Fruit fly (Drosophila melanogaster) whole organism, embryonic: Measurements from ENCODE around the gene CG3071.

Experiments
- CG10209 ChIP-seq: fragments of 200-800 bp; sonication (Bioruptor generic); optimal IDR thresholded peaks from 3 replicates; lab custom pipeline; 2017; ENCODE audit warnings: missing biosample characterization, mild to moderate bottlenecking, missing genetic modification characterization, missing genetic modification reagents
- CG10462 ChIP-seq: fragments of 200-800 bp; sonication (Bioruptor generic); optimal IDR thresholded peaks from 2 replicates; lab custom pipeline; 2016; ENCODE audit warnings: missing biosample characterization, missing genetic modification characterization
- CG10565 ChIP-seq: fragments of 200-800 bp; sonication (Bioruptor generic); optimal IDR thresholded peaks from 3 replicates; lab custom pipeline; 2016; ENCODE audit warnings: missing biosample characterization, mild to moderate bottlenecking, missing genetic modification characterization
- CG11504 ChIP-seq: fragments of 200-800 bp; sonication (Bioruptor generic); optimal IDR thresholded peaks from 3 replicates; lab custom pipeline; 2019; ENCODE audit warnings: missing biosample characterization, mild to moderate bottlenecking, missing genetic modification characterization, moderate library complexity
- CG11696 ChIP-seq: fragments of 200-800 bp; sonication (Bioruptor generic); IDR thresholded peaks from 2 replicates; pipeline ENCODE4 v1.3.6; 2022; ENCODE audit warnings: missing biosample characterization, missing genetic modification characterization
- CG12071 ChIP-seq: fragments of 200-800 bp; sonication (Bioruptor generic); optimal IDR thresholded peaks from 3 replicates; lab custom pipeline; 2018; ENCODE audit warnings: missing biosample characterization, mild to moderate bottlenecking, missing genetic modification characterization
- CG12236 ChIP-seq: fragments of 200-800 bp; sonication (Bioruptor generic); optimal IDR thresholded peaks from 2 replicates; lab custom pipeline; 2016; ENCODE audit warnings: missing biosample characterization, missing genetic modification characterization
- CG17829 ChIP-seq: fragments of 200-800 bp; optimal IDR thresholded peaks from 2 replicates; lab custom pipeline; 2019; ENCODE audit warnings: missing biosample characterization, mild to moderate bottlenecking, missing genetic modification characterization, moderate library complexity
- CG31365 ChIP-seq: fragments of 200-800 bp; sonication (Bioruptor generic); optimal IDR thresholded peaks from 2 replicates; lab custom pipeline; 2018; ENCODE audit warnings: missing biosample characterization, mild to moderate bottlenecking, missing genetic modification characterization
- CG32767 ChIP-seq: fragments of 200-800 bp; sonication (Bioruptor generic); IDR thresholded peaks from 2 replicates; pipeline ENCODE4 v1.3.6; 2022; ENCODE audit warnings: missing biosample characterization, missing genetic modification characterization
- CG32772 ChIP-seq: fragments of 200-800 bp; sonication (Bioruptor generic); IDR thresholded peaks from 2 replicates; pipeline ENCODE4 v1.3.6; 2022; ENCODE audit warnings: missing biosample characterization, missing genetic modification characterization
- CG3838 ChIP-seq: fragments of 200-800 bp; sonication (Bioruptor generic); optimal IDR thresholded peaks from 3 replicates; lab custom pipeline; 2016; ENCODE audit warnings: missing biosample characterization, missing genetic modification characterization
- CG3995 ChIP-seq: fragments of 200-800 bp; sonication (Bioruptor generic); optimal IDR thresholded peaks from 3 replicates; lab custom pipeline; 2016; ENCODE audit warnings: missing biosample characterization, missing genetic modification characterization
- CG4404 ChIP-seq: fragments of 200-800 bp; sonication (Bioruptor generic); IDR thresholded peaks from 2 replicates; pipeline ENCODE4 v1.3.6; 2022; ENCODE audit warnings: missing biosample characterization, missing genetic modification characterization
- CG4820 ChIP-seq: fragments of 200-800 bp; sonication (Bioruptor generic); optimal IDR thresholded peaks from 3 replicates; lab custom pipeline; 2016; ENCODE audit warnings: missing biosample characterization, missing genetic modification characterization
- CG7786 ChIP-seq: fragments of 200-800 bp; sonication (Bioruptor generic); optimal IDR thresholded peaks from 2 replicates; lab custom pipeline; 2016; ENCODE audit warnings: missing biosample characterization, missing genetic modification characterization
- CG7987 ChIP-seq: fragments of 200-800 bp; sonication (Bioruptor generic); optimal IDR thresholded peaks from 2 replicates; lab custom pipeline; 2018; ENCODE audit warnings: missing biosample characterization, mild to moderate bottlenecking, missing genetic modification characterization, moderate library complexity
- CHES-1-like ChIP-seq: fragments of 200-800 bp; sonication (Bioruptor generic); optimal IDR thresholded peaks from 2 replicates; lab custom pipeline; 2016; ENCODE audit warnings: missing biosample characterization, missing genetic modification characterization
- Dip2 ChIP-seq: fragments of 200-800 bp; sonication (Bioruptor generic); IDR thresholded peaks from 2 replicates; pipeline ENCODE4 v1.3.6; 2022; ENCODE audit warnings: missing biosample characterization, missing genetic modification characterization
- Fer3 ChIP-seq: fragments of 200-800 bp; sonication (Bioruptor generic); optimal IDR thresholded peaks from 2 replicates; lab custom pipeline; 2018; ENCODE audit warnings: missing biosample characterization, mild to moderate bottlenecking, missing genetic modification characterization, moderate library complexity
- HLHmδ ChIP-seq: fragments of 200-800 bp; sonication (Bioruptor generic); optimal IDR thresholded peaks from 2 replicates; lab custom pipeline; 2018; ENCODE audit warnings: missing biosample characterization, mild to moderate bottlenecking, missing genetic modification characterization, moderate library complexity
- Myb ChIP-seq: fragments of 200-800 bp; sonication (Bioruptor generic); optimal IDR thresholded peaks from 2 replicates; lab custom pipeline; 2016; ENCODE audit warnings: missing biosample characterization, missing genetic modification characterization
- Nf-YC ChIP-seq: fragments of 200-800 bp; optimal IDR thresholded peaks from 3 replicates; lab custom pipeline; 2019; ENCODE audit warnings: missing biosample characterization, mild to moderate bottlenecking, missing genetic modification characterization, moderate library complexity
- Rx ChIP-seq: fragments of 200-800 bp; sonication (Bioruptor generic); IDR thresholded peaks from 2 replicates; pipeline ENCODE4 v1.3.6; 2022; ENCODE audit warnings: missing biosample characterization, missing genetic modification characterization
- Spps ChIP-seq: fragments of 200-800 bp; sonication (Bioruptor generic); optimal IDR thresholded peaks from 2 replicates; lab custom pipeline; 2018; ENCODE audit warnings: missing biosample characterization, mild to moderate bottlenecking, missing genetic modification characterization
- Vsx1 ChIP-seq: fragments of 200-800 bp; sonication (Bioruptor generic); optimal IDR thresholded peaks from 2 replicates; lab custom pipeline; 2017; ENCODE audit warnings: missing biosample characterization, mild to moderate bottlenecking, missing genetic modification characterization, missing genetic modification reagents
- bab2 ChIP-seq: fragments of 200-800 bp; sonication (Bioruptor generic); optimal IDR thresholded peaks from 2 replicates; lab custom pipeline; 2016; ENCODE audit warnings: missing biosample characterization, missing genetic modification characterization
- bcd ChIP-seq: fragments of 200-800 bp; sonication (Bioruptor generic); optimal IDR thresholded peaks from 2 replicates; lab custom pipeline; 2017; ENCODE audit warnings: missing biosample characterization, mild to moderate bottlenecking, missing genetic modification characterization
- cad ChIP-seq: fragments of >200 bp; optimal IDR thresholded peaks from 2 replicates; lab custom pipeline; 2017; ENCODE audit warnings: missing biosample characterization, missing genetic modification characterization
- chn ChIP-seq: fragments of 200-800 bp; sonication (Bioruptor generic); optimal IDR thresholded peaks from 2 replicates; lab custom pipeline; 2016; ENCODE audit warnings: missing biosample characterization, missing genetic modification characterization
- crc ChIP-seq: fragments of 200-800 bp; sonication (Bioruptor generic); optimal IDR thresholded peaks from 2 replicates; lab custom pipeline; 2016; ENCODE audit warnings: missing biosample characterization, missing genetic modification characterization
- croc ChIP-seq: fragments of 200-800 bp; sonication (Bioruptor generic); conservative IDR thresholded peaks from 3 replicates; pipeline ENCODE4 v1.3.6; 2022; ENCODE audit warnings: missing biosample characterization, missing genetic modification characterization
- crp ChIP-seq, 2 experiments: fragments of 200-800 bp; sonication (Bioruptor generic); optimal IDR thresholded peaks; 2 replicates in 1 of 2; 3 replicates in 1 of 2; lab custom pipeline; 2017; ENCODE audit warnings: missing biosample characterization in 2 of 2, missing genetic modification characterization in 2 of 2, mild to moderate bottlenecking in 1 of 2, moderate library complexity in 1 of 2
- da ChIP-seq: fragments of 200-800 bp; sonication (Bioruptor generic); optimal IDR thresholded peaks from 2 replicates; lab custom pipeline; 2016; ENCODE audit warnings: missing biosample characterization, missing genetic modification characterization
- en ChIP-seq: fragments of 200-800 bp; sonication (Bioruptor generic); optimal IDR thresholded peaks from 2 replicates; lab custom pipeline; 2016; ENCODE audit warnings: missing biosample characterization, missing genetic modification characterization
- gcm ChIP-seq: fragments of 200-800 bp; sonication (Bioruptor generic); optimal IDR thresholded peaks from 2 replicates; lab custom pipeline; 2019; ENCODE audit warnings: missing biosample characterization, mild to moderate bottlenecking, missing genetic modification characterization, moderate library complexity
- gem ChIP-seq: fragments of 200-800 bp; sonication (Bioruptor generic); optimal IDR thresholded peaks from 2 replicates; lab custom pipeline; 2019; ENCODE audit warnings: missing biosample characterization, mild to moderate bottlenecking, missing genetic modification characterization, moderate library complexity
- gfzf ChIP-seq: fragments of 200-800 bp; sonication (Bioruptor generic); optimal IDR thresholded peaks from 2 replicates; lab custom pipeline; 2016; ENCODE audit warnings: missing biosample characterization, mild to moderate bottlenecking, missing genetic modification characterization, moderate library complexity
- kah ChIP-seq: fragments of 200-800 bp; sonication (Bioruptor generic); optimal IDR thresholded peaks from 2 replicates; lab custom pipeline; 2018; ENCODE audit warnings: missing biosample characterization, mild to moderate bottlenecking, missing genetic modification characterization
- knrl ChIP-seq: fragments of 200-800 bp; sonication (Bioruptor generic); IDR thresholded peaks from 3 replicates; pipeline ENCODE4 v1.3.6; 2022; ENCODE audit warnings: missing biosample characterization, missing genetic modification characterization; ENCODE audit not compliant: partially characterized antibody
- oc ChIP-seq: fragments of 200-800 bp; sonication (Bioruptor generic); optimal IDR thresholded peaks from 2 replicates; lab custom pipeline; 2018; ENCODE audit warnings: missing biosample characterization, mild to moderate bottlenecking, missing genetic modification characterization, moderate library complexity
- pan ChIP-seq, 4 experiments: fragments of >200 bp in 3 of 4; fragments of 200-800 bp in 1 of 4; sonication (Bioruptor generic) in 1 of 4; optimal IDR thresholded peaks in 3 of 4; IDR thresholded peaks in 1 of 4; 2 replicates each; pipeline versions ENCODE4 v1.3.6 to Lab custom; 2017 to 2022; ENCODE audit warnings: missing biosample characterization in 2 of 4, missing genetic modification characterization in 2 of 4, mixed read lengths in 1 of 4
- pfk ChIP-seq: fragments of 200-800 bp; sonication (Bioruptor generic); optimal IDR thresholded peaks from 2 replicates; lab custom pipeline; 2018; ENCODE audit warnings: missing biosample characterization, mild to moderate bottlenecking, missing genetic modification characterization, moderate library complexity
- psq ChIP-seq: fragments of 200-800 bp; sonication (Bioruptor generic); optimal IDR thresholded peaks from 2 replicates; lab custom pipeline; 2017; ENCODE audit warnings: missing biosample characterization, missing genetic modification characterization
- pzg ChIP-seq: fragments of 200-800 bp; sonication (Bioruptor generic); optimal IDR thresholded peaks from 3 replicates; lab custom pipeline; 2018; ENCODE audit warnings: missing biosample characterization, mild to moderate bottlenecking, missing genetic modification characterization, moderate library complexity
- rib ChIP-seq: fragments of 200-800 bp; sonication (Bioruptor generic); IDR thresholded peaks from 2 replicates; pipeline ENCODE4 v1.3.6; 2022; ENCODE audit warnings: missing biosample characterization, missing genetic modification characterization
- so ChIP-seq: fragments of 200-800 bp; sonication (Bioruptor generic); IDR thresholded peaks from 3 replicates; pipeline ENCODE4 v1.3.6; 2022; ENCODE audit warnings: missing biosample characterization, missing genetic modification characterization
- sob ChIP-seq: fragments of 200-800 bp; sonication (Bioruptor generic); IDR thresholded peaks from 2 replicates; pipeline ENCODE4 v1.3.6; 2022; ENCODE audit warnings: missing biosample characterization, missing genetic modification characterization
- vvl ChIP-seq: fragments of 200-800 bp; sonication (Bioruptor generic); IDR thresholded peaks from 2 replicates; pipeline ENCODE4 v1.3.6; 2022; ENCODE audit warnings: missing biosample characterization, missing genetic modification characterization

CG3071 gene

DNA sequence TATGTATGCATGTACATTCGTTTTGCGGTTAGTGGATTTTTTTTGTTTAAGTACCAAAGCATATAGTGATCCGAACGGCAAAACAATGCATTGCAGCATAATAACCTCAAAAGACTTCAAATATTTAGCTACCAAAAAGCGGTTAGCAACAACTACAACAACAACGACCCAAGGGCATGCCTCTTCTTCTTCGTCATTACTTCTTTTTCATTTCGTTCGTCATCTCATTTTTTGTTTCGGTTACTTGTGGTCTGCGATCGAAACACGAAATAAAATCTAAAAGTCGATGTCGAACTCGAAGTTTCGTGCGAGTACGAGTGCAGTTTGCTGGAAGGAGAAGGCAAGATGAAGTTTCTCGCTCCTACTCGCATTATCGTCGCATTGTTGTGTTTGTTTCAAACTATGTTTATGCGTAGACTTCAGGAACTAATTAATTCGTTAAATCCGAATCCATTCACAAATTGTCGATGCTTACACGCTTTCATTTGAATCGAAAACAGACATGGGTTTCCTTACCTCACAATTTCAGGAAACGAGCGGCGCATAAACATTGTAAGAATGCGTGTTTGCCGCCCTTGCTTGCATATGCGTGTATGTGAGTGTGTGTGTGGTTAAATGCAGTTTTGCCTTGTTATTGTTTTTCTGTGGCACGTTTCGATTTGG is 36.2 kb downstream of the CG3071 start (continued):
- TF ChIP-seq CG3995 (GFP tag; lab: Kevin White, UChicago) = no peak
- no peak for TF ChIP-seq pzg (GFP tag; lab: Kevin White, UChicago)
- peak; percentile 65 for TF ChIP-seq Fer3 (tag; lab: Kevin White, UChicago)
- TF ChIP-seq knrl (GFP tag; lab: Robert Waterston, UW) = no peak
- TF ChIP-seq vvl (GFP tag; lab: Robert Waterston, UW) = peak; percentile 94
- peak; percentile 1 for TF ChIP-seq Vsx1
- TF ChIP-seq CG3838 (GFP tag; lab: Kevin White, UChicago) = peak; percentile 41
- TF ChIP-seq CG7786 (GFP tag; lab: Kevin White, UChicago) = peak; percentile 70
- peak; percentile 60 for TF ChIP-seq CG10462 (GFP tag; lab: Kevin White, UChicago)
- TF ChIP-seq sob (GFP tag; lab: Robert Waterston, UW) = peak; percentile 62; the same call in 1 of the 2 replicates
- TF ChIP-seq cad (GFP tag; lab: Kevin White, UChicago) = no peak
- peak; percentile 89 for TF ChIP-seq oc
- peak; percentile 82 for TF ChIP-seq Rx
- TF ChIP-seq pfk (GFP tag; lab: Kevin White, UChicago) = no peak
- TF ChIP-seq bcd = peak; percentile 58
- peak; percentile 78 for TF ChIP-seq CG11504 (tag; lab: Kevin White, UChicago)
- TF ChIP-seq CG10209 (GFP tag; lab: Kevin White, UChicago) = peak; percentile 75
- no peak for TF ChIP-seq CG10565
- no peak for TF ChIP-seq HLHmδ
- TF ChIP-seq CG4404 = peak; percentile 61
- TF ChIP-seq chn (GFP tag; lab: Kevin White, UChicago) = peak; percentile 80
- peak; percentile 67 for TF ChIP-seq en (GFP tag; lab: Kevin White, UChicago)
- TF ChIP-seq CG17829 (tag; lab: Kevin White, UChicago) = peak; percentile 93
- peak; percentile 100 for TF ChIP-seq CG4820
- peak; percentile 89 for TF ChIP-seq gcm (GFP tag; lab: Kevin White, UChicago)
- peak; percentile 78 for TF ChIP-seq CG12071 (GFP tag; lab: Kevin White, UChicago)
- TF ChIP-seq CG11696 (GFP tag; lab: Robert Waterston, UW) = peak; percentile 26; the same call in 1 of the 2 replicates
- TF ChIP-seq crc = peak; percentile 52
- TF ChIP-seq CG31365 (tag; lab: Kevin White, UChicago) = peak; percentile 34
- peak; percentile 75 for TF ChIP-seq croc (GFP tag; lab: Robert Waterston, UW)
- TF ChIP-seq kah (GFP tag; lab: Kevin White, UChicago) = peak; percentile 40
- peak in 1 of 2 experiments; percentile 26 for TF ChIP-seq crp (GFP tag; optimal IDR thresholded peaks at IDR 0.05; lab: Kevin White, UChicago)
- peak; percentile 74 for TF ChIP-seq CG32772 (GFP tag; lab: Robert Waterston, UW)
- peak; percentile 78 for TF ChIP-seq CG12236 (GFP tag; lab: Kevin White, UChicago)
- peak; percentile 7 for TF ChIP-seq da (GFP tag; lab: Kevin White, UChicago)
- peak; percentile 85 for TF ChIP-seq Spps (tag; lab: Kevin White, UChicago)
- no peak for TF ChIP-seq gfzf (GFP tag; lab: Kevin White, UChicago)
- TF ChIP-seq CG32767 (GFP tag; lab: Robert Waterston, UW) = peak; percentile 83
- TF ChIP-seq CHES-1-like (GFP tag; lab: Kevin White, UChicago) = peak; percentile 43
- peak; percentile 40 for TF ChIP-seq psq (GFP tag; lab: Kevin White, UChicago)
- no peak for TF ChIP-seq Nf-YC (tag; lab: Kevin White, UChicago)
- peak; percentile 89 for TF ChIP-seq gem
- TF ChIP-seq bab2 = peak; percentile 70
- no peak for TF ChIP-seq pan (optimal IDR thresholded peaks at IDR 0.05; lab: Kevin White, UChicago)
- peak in 1 of 2 experiments; percentile 88 for TF ChIP-seq pan (GFP tag; optimal IDR thresholded peaks at IDR 0.05 in 1 of 2, IDR thresholded peaks at IDR 0.05 in 1 of 2)
- TF ChIP-seq so (GFP tag; lab: Robert Waterston, UW) = peak; percentile 88
- peak; percentile 35 for TF ChIP-seq Myb (GFP tag; lab: Kevin White, UChicago)
- peak; percentile 69 for TF ChIP-seq CG7987 (GFP tag; lab: Kevin White, UChicago)
- TF ChIP-seq rib (GFP tag; lab: Robert Waterston, UW) = no peak
- no peak for TF ChIP-seq Dip2 (GFP tag; lab: Robert Waterston, UW)
